Worm (Caenorhabditis elegans) whole organism, L4/young adult: ENCODE data around the gene W06F12.3.

ENCODE experiments used
- W03F9.2 ChIP-seq: fragments of 150-350 bp; optimal IDR thresholded peaks from 2 replicates; lab custom pipeline; 2014; ENCODE audit warnings: missing biosample characterization, missing genetic modification characterization
- dao-5 ChIP-seq: sonication (generic microtip); optimal IDR thresholded peaks from 2 replicates; lab custom pipeline; 2016; ENCODE audit warnings: missing genotype, missing genetic modification characterization, moderate library complexity, missing compliant biosample characterization
- him-1 ChIP-seq: sonication (generic microtip); optimal IDR thresholded peaks from 2 replicates; lab custom pipeline; 2016; ENCODE audit warnings: missing genotype, missing genetic modification reagents, missing genetic modification characterization, missing compliant biosample characterization

Gene W06F12.3

DNA sequence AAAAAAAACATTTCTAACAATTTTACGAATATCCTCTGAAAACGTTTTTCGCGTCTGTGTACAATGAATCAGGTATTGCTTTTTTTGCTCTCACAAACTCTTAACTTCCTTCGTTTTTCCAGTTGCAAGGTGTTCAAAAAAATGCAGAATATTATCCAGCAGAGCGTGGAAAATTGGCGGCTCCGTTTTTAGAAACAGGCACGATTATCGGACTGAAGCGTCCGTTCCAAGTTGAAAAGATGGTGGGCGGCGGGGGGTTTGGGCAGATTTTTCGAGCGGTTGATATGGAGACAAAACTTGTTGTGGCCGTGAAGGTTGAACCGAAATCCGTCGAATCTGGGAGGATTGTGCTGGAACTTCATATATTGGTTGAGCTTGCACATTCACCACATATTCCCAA is at the start of gene W06F12.3:
W06F12.3 (plus strand) TSS at position 23 of the 400 bp plus-strand sequence.
- TF ChIP-seq dao-5 (tag; lab: Kevin White, UChicago) = no peak
- no peak for TF ChIP-seq W03F9.2 (tag; lab: Kevin White, UChicago)
- TF ChIP-seq him-1 (tag; lab: Kevin White, UChicago) = no peak

DNA sequence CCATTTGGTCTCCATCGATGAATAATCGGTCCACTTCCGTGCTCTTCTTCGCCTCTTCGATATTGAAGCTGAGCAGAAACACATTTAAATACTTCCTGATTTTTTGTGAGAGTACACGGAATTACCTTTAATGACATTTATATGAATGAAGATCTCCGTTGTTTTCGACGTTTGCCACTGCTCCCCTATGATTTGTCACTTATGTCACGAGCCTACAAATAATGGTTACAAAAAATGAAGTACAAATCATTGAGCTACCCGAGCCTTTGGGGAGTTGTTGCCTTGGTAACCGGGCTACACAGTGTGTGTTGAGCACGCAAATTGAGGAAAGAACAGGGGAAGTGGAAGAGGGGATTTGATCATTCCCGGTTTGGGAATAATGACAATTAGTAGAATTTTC is 48.5 kb upstream of the W06F12.3 start, which contains the start of gene dyf-2:
dyf-2 (minus strand) TSS at position 137 of the 400 bp plus-strand sequence.
- TF ChIP-seq W03F9.2 (tag; lab: Kevin White, UChicago) (no peak), him-1 (tag; lab: Kevin White, UChicago) (no peak), dao-5 (tag; lab: Kevin White, UChicago) (no peak)

DNA sequence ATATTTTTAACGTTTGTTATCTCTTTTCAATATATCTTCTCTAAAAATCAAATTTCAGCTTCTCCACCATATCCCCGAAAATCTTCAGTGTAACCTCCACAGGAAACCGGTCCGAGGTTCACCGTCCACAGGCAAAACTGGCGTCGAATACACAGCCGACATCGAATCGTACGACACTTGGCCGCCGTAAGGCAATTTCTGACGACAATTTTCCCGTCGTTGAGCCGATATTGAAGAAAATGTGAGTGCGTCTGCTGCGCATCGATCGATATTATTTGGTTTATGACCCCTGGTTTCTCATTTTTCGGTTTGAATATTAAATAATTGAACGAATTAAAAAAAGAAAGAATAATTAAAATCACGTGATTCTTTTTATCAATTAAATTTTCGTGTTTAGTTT is 47.6 kb upstream of the W06F12.3 start, which contains the start of gene cul-2:
cul-2 (plus strand) TSS at position 59 of the 400 bp plus-strand sequence.
- TF ChIP-seq dao-5 (tag; lab: Kevin White, UChicago) = no peak
- TF ChIP-seq W03F9.2 (tag; lab: Kevin White, UChicago) = no peak
- no peak for TF ChIP-seq him-1 (tag; lab: Kevin White, UChicago)

ce11 chrIII:13692555-13692954 is 42.3 kb upstream of the W06F12.3 start, which contains the start of gene cyn-2:
Gene cyn-2 (plus strand): TSS chrIII:13692668.
- no peak for TF ChIP-seq W03F9.2 (tag; lab: Kevin White, UChicago)
- no peak for TF ChIP-seq him-1 (tag; lab: Kevin White, UChicago)

- no peak for TF ChIP-seq W03F9.2 (tag; lab: Kevin White, UChicago)
- TF ChIP-seq him-1 (tag; lab: Kevin White, UChicago) = no peak
- TF ChIP-seq dao-5 (tag; lab: Kevin White, UChicago) = no peak
Observed at ce11 chrIII:13693187-13693586, 41.6 kb upstream of the W06F12.3 start.

DNA sequence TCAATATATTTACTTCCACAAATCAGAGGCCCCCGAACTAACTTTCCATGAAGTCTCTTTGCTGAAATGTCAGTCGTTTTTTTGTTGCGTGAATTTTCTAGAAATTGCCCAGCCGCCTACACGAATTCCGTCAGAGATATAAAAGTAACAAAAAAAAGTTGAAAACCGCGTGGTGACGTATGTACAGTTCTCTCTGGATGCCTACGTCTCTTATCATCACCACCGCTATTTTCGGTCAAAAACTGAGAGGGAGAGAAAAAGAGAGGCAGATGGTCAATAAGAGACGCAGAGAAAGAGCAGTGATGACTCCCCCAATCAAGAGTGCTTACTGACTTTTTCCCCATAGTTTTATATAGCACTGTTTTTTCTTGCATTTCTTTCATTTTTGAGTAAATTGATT is 40.8 kb upstream of the W06F12.3 start:
- TF ChIP-seq W03F9.2 (tag; lab: Kevin White, UChicago) (peak; percentile 12), him-1 (tag; lab: Kevin White, UChicago) (no peak), dao-5 (tag; lab: Kevin White, UChicago) (no peak)

ce11 chrIII:13695588-13695987 is 39.2 kb upstream of the W06F12.3 start:
- TF ChIP-seq him-1 (tag; lab: Kevin White, UChicago) = no peak
- no peak for TF ChIP-seq W03F9.2 (tag; lab: Kevin White, UChicago)
- no peak for TF ChIP-seq dao-5 (tag; lab: Kevin White, UChicago)

ce11 chrIII:13697822-13698221 is 37.0 kb upstream of the W06F12.3 start:
- TF ChIP-seq W03F9.2 (tag; lab: Kevin White, UChicago) (no peak), him-1 (tag; lab: Kevin White, UChicago) (peak; percentile 64)

DNA sequence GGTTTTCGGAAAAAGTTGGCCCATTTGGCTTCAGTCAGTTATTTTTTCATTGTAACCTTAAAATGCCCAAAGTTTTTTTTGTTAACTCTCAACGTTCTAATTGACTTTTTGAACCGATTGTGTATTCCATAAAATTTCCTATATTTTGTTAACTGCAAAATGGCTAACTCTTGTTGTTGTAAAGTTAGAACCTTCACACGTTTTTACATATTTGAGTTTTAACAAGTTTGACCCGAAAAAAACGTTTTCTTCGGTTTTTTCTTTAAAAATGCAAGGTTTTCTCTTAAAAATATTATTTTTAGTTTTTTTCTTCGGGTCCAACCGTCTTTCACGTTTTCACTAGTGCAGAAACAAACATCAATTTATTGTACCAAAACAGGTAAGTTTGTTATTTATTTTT is 33.1 kb upstream of the W06F12.3 start, which contains the start of gene lit-1:
lit-1 (plus strand) TSS at position 301 of the 400 bp plus-strand sequence.
- TF ChIP-seq W03F9.2 (tag; lab: Kevin White, UChicago) = no peak
- no peak for TF ChIP-seq dao-5 (tag; lab: Kevin White, UChicago)
- no peak for TF ChIP-seq him-1 (tag; lab: Kevin White, UChicago)

DNA sequence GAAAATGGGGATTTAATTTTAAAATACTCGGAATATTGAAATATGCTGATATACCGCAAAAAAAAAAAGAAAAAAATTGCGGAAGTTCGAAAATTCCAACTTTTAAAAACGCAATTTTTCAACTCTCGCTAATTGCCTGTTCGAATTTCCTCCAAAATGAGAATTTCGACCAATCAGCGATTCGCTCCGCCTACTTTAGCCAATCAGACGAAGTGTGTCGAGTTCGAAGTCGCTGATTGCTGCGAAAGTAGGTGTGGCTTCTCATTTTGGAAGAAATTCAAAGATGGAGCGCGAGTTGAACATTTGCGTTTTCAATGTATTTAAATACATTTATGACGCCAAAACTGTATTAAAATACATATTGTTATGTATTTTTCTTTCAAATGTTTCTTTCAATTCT is 26.4 kb upstream of the W06F12.3 start:
- TF ChIP-seq him-1 (tag; lab: Kevin White, UChicago) (no peak), W03F9.2 (tag; lab: Kevin White, UChicago) (no peak), dao-5 (tag; lab: Kevin White, UChicago) (no peak)

- TF ChIP-seq W03F9.2 (tag; lab: Kevin White, UChicago) = no peak
- no peak for TF ChIP-seq dao-5 (tag; lab: Kevin White, UChicago)
- TF ChIP-seq him-1 (tag; lab: Kevin White, UChicago) = no peak
Observed at ce11 chrIII:13709122-13709521, 25.7 kb upstream of the W06F12.3 start.

- TF ChIP-seq dao-5 (tag; lab: Kevin White, UChicago) = no peak
- no peak for TF ChIP-seq him-1 (tag; lab: Kevin White, UChicago)
- TF ChIP-seq W03F9.2 (tag; lab: Kevin White, UChicago) = no peak
Observed at ce11 chrIII:13710666-13711065, 24.2 kb upstream of the W06F12.3 start.

DNA sequence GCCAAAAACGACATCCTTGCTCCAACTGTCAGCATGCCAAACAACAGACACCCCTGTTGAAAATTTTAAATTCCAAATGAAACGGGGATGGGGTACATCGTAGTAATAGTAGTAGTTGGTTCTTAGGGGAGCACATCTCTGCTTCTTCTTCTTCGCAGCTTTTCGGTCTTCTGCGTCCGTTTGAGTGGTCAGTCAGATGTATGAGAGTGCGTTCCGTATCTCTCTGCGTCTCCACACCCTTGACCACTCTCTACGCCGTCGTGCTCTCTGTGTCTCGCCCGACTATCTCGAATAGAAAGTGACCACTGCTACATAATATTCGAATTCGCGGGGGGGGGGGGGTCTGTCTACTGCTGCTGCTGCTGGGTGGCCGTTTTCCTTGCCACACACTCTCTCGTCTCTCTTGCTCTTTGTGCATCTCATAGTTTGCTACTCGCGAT is 22.0 kb upstream of the W06F12.3 start:
- TF ChIP-seq dao-5 (tag; lab: Kevin White, UChicago) (no peak), him-1 (tag; lab: Kevin White, UChicago) (no peak), W03F9.2 (tag; lab: Kevin White, UChicago) (no peak)

ce11 chrIII:13713807-13714206 is 21.0 kb upstream of the W06F12.3 start:
- TF ChIP-seq him-1 (tag; lab: Kevin White, UChicago) (no peak), W03F9.2 (tag; lab: Kevin White, UChicago) (no peak), dao-5 (tag; lab: Kevin White, UChicago) (no peak)
